Worm (Caenorhabditis elegans): ENCODE data around the gene K08D9.2.

Gene K08D9.2

ce11 chrV:3275033-3275432, 47.6 kb downstream of the K08D9.2 start, which contains the start of gene T28A11.3:
Gene T28A11.3, plus strand, starts transcription at chrV:3275333.
- TF ChIP-seq C38D4.7 (GFP tag; optimal IDR thresholded peaks at IDR 0.05) (no peak), Y22D7AL.16 (tag; optimal IDR thresholded peaks at IDR 0.05) (no peak), sox-2 (GFP tag; IDR thresholded peaks at IDR 0.05) (no peak), F13H6.1 (tag; optimal IDR thresholded peaks at IDR 0.05) (no peak), rnt-1 (tag; optimal IDR thresholded peaks at IDR 0.05) (no peak), ceh-6 (GFP tag; optimal IDR thresholded peaks at IDR 0.05) (no peak), pqm-1 (tag; optimal IDR thresholded peaks at IDR 0.05) (no peak), nhr-11 (tag; optimal IDR thresholded peaks at IDR 0.05) (no peak), fax-1 (tag; optimal IDR thresholded peaks at IDR 0.05) (no peak), ceh-19 (GFP tag; optimal IDR thresholded peaks at IDR 0.05) (no peak), ceh-18 (tag; optimal IDR thresholded peaks at IDR 0.05) (no peak), T23F11.4 (GFP tag; optimal IDR thresholded peaks at IDR 0.05) (no peak)

ce11 chrV:3276184-3276583, 48.7 kb downstream of the K08D9.2 start:
- TF ChIP-seq ceh-18 (tag; optimal IDR thresholded peaks at IDR 0.05) (no peak), pros-1 (tag; optimal IDR thresholded peaks at IDR 0.05) (no peak), K09A11.1 (tag; optimal IDR thresholded peaks at IDR 0.05; ENCODE audit: insufficient read depth) (no peak), mec-3 (tag; optimal IDR thresholded peaks at IDR 0.05; ENCODE audit: borderline replicate concordance) (no peak), nhr-232 (tag; optimal IDR thresholded peaks at IDR 0.05) (no peak), ahr-1 (tag; optimal IDR thresholded peaks at IDR 0.05) (no peak)

- TF ChIP-seq C08G9.2 (tag; optimal IDR thresholded peaks at IDR 0.05), result no peak
- TF ChIP-seq fkh-10 (GFP tag; optimal IDR thresholded peaks at IDR 0.05), result no peak
- no peak for TF ChIP-seq pag-3 (tag; optimal IDR thresholded peaks at IDR 0.05; ENCODE audit: borderline replicate concordance)
- no peak for TF ChIP-seq T23F11.4 (GFP tag; optimal IDR thresholded peaks at IDR 0.05)
- TF ChIP-seq unc-42 (tag; optimal IDR thresholded peaks at IDR 0.05), result no peak
- no peak for TF ChIP-seq ceh-6 (GFP tag; optimal IDR thresholded peaks at IDR 0.05)
- TF ChIP-seq npax-4 (tag; optimal IDR thresholded peaks at IDR 0.05), result no peak
- TF ChIP-seq mec-3 (tag; optimal IDR thresholded peaks at IDR 0.05; ENCODE audit: borderline replicate concordance), result no peak
- TF ChIP-seq elt-4 (tag; optimal IDR thresholded peaks at IDR 0.05), result no peak
- TF ChIP-seq syd-9 (tag; optimal IDR thresholded peaks at IDR 0.05), result no peak
- no peak for TF ChIP-seq rnt-1 (tag; optimal IDR thresholded peaks at IDR 0.05)
- no peak for TF ChIP-seq ceh-14 (tag; optimal IDR thresholded peaks at IDR 0.05)
- TF ChIP-seq sox-4 (tag; optimal IDR thresholded peaks at IDR 0.05), result no peak
- TF ChIP-seq sox-2 (GFP tag; IDR thresholded peaks at IDR 0.05), result no peak
- TF ChIP-seq dmd-4 (tag; optimal IDR thresholded peaks at IDR 0.05; ENCODE audit: borderline replicate concordance), result no peak
These were observed 50.7 kb downstream of the K08D9.2 start, which contains the start of gene fbxa-64 for ce11 chrV:3278101-3278639. Gene fbxa-64, minus strand, starts transcription at chrV:3278151.

- no peak for TF ChIP-seq ceh-22 (tag; optimal IDR thresholded peaks at IDR 0.05)
- TF ChIP-seq ceh-48 (tag; optimal IDR thresholded peaks at IDR 0.05), result no peak
- no peak for TF ChIP-seq fkh-6 (tag; optimal IDR thresholded peaks at IDR 0.05)
- no peak for TF ChIP-seq nfya-1 (tag; optimal IDR thresholded peaks at IDR 0.05)
- no peak for TF ChIP-seq ceh-19 (GFP tag; optimal IDR thresholded peaks at IDR 0.05)
- TF ChIP-seq che-1 (tag; optimal IDR thresholded peaks at IDR 0.05), result no peak
- TF ChIP-seq hlh-30 (tag; optimal IDR thresholded peaks at IDR 0.05; ENCODE audit: insufficient read depth), result no peak
- TF ChIP-seq K02D7.2 (tag; optimal IDR thresholded peaks at IDR 0.05), result no peak
- no peak for TF ChIP-seq pax-1 (tag; optimal IDR thresholded peaks at IDR 0.05)
- TF ChIP-seq syd-9 (tag; optimal IDR thresholded peaks at IDR 0.05), result no peak
- no peak for TF ChIP-seq ref-2 (tag; optimal IDR thresholded peaks at IDR 0.05)
- TF ChIP-seq odd-2 (tag; optimal IDR thresholded peaks at IDR 0.05), result no peak
- no peak for TF ChIP-seq ceh-14 (tag; optimal IDR thresholded peaks at IDR 0.05)
- TF ChIP-seq unc-86 (tag; optimal IDR thresholded peaks at IDR 0.05), result no peak
- no peak for TF ChIP-seq K09A11.1 (tag; optimal IDR thresholded peaks at IDR 0.05; ENCODE audit: insufficient read depth)
- TF ChIP-seq tbx-7 (tag; optimal IDR thresholded peaks at IDR 0.05), result no peak
- TF ChIP-seq ets-4 (tag; optimal IDR thresholded peaks at IDR 0.05), result no peak
- no peak for TF ChIP-seq rnt-1 (tag; optimal IDR thresholded peaks at IDR 0.05)
These were observed 51.7 kb downstream of the K08D9.2 start for ce11 chrV:3279138-3279537.
